Fruit fly (Drosophila melanogaster) whole organism, adult: ENCODE results near the gene CG32544.

Experiments used
- CG11617 ChIP-seq: fragments of 200-800 bp; sonication (Bioruptor generic); optimal IDR thresholded peaks from 2 replicates; lab custom pipeline; 2017; ENCODE audit warnings: mild to moderate bottlenecking, missing biosample characterization, missing genetic modification reagents, missing genetic modification characterization
- CG12768 ChIP-seq: fragments of 200-800 bp; sonication (Bioruptor generic); optimal IDR thresholded peaks from 2 replicates; lab custom pipeline; 2017; ENCODE audit warnings: missing biosample characterization, missing genetic modification characterization, mild to moderate bottlenecking, moderate library complexity, missing genetic modification reagents
- CG14711 ChIP-seq: fragments of 200-800 bp; sonication (Bioruptor generic); optimal IDR thresholded peaks from 2 replicates; lab custom pipeline; 2018; ENCODE audit warnings: missing biosample characterization, mild to moderate bottlenecking, missing genetic modification characterization, moderate library complexity
- CG1620 ChIP-seq: fragments of 200-800 bp; sonication (Bioruptor generic); optimal IDR thresholded peaks from 2 replicates; lab custom pipeline; 2016; ENCODE audit warnings: missing biosample characterization, missing genetic modification characterization
- CG33017 ChIP-seq: fragments of 200-800 bp; sonication (Bioruptor generic); optimal IDR thresholded peaks from 2 replicates; lab custom pipeline; 2018; ENCODE audit warnings: missing biosample characterization, mild to moderate bottlenecking, missing genetic modification characterization, moderate library complexity
- CG5204 ChIP-seq: fragments of 200-800 bp; sonication (Bioruptor generic); optimal IDR thresholded peaks from 2 replicates; lab custom pipeline; 2016; ENCODE audit warnings: missing biosample characterization, missing genetic modification characterization
- CG7045 ChIP-seq: fragments of 200-800 bp; sonication (Bioruptor generic); optimal IDR thresholded peaks from 2 replicates; lab custom pipeline; 2017; ENCODE audit warnings: missing biosample characterization, mild to moderate bottlenecking, missing genetic modification characterization
- CG7101 ChIP-seq: fragments of 200-800 bp; sonication (Bioruptor generic); optimal IDR thresholded peaks from 2 replicates; lab custom pipeline; 2018; ENCODE audit warnings: missing biosample characterization, mild to moderate bottlenecking, missing genetic modification characterization, moderate library complexity
- Clk ChIP-seq: fragments of 200-800 bp; sonication (Bioruptor generic); optimal IDR thresholded peaks from 2 replicates; lab custom pipeline; 2017; ENCODE audit warnings: missing biosample characterization, missing genetic modification characterization
- Crg-1 ChIP-seq: fragments of 200-800 bp; sonication (Bioruptor generic); optimal IDR thresholded peaks from 2 replicates; lab custom pipeline; 2016; ENCODE audit warnings: missing biosample characterization, missing genetic modification characterization
- Hr96 ChIP-seq: fragments of 200-800 bp; sonication (Bioruptor generic); optimal IDR thresholded peaks from 2 replicates; lab custom pipeline; 2016; ENCODE audit warnings: missing biosample characterization, missing genetic modification characterization
- Mnt ChIP-seq: fragments of 200-800 bp; sonication (Bioruptor generic); optimal IDR thresholded peaks from 2 replicates; lab custom pipeline; 2016; ENCODE audit warnings: missing biosample characterization, mild to moderate bottlenecking, missing genetic modification characterization
- bab1 ChIP-seq: fragments of 200-800 bp; sonication (Bioruptor generic); optimal IDR thresholded peaks from 3 replicates; lab custom pipeline; 2019; ENCODE audit warnings: missing biosample characterization, mild to moderate bottlenecking, missing genetic modification characterization, moderate library complexity
- cic ChIP-seq: fragments of 200-800 bp; sonication (Bioruptor generic); optimal IDR thresholded peaks from 2 replicates; lab custom pipeline; 2017; ENCODE audit warnings: missing biosample characterization, mild to moderate bottlenecking, missing genetic modification characterization, moderate library complexity
- cnc ChIP-seq, 2 experiments: fragments of >200 bp; optimal IDR thresholded peaks; 2 replicates each; lab custom pipeline; 2017
- kay ChIP-seq: fragments of 200-800 bp; sonication (Bioruptor generic); peaks from one replicate; lab custom pipeline; 2016; ENCODE audit warnings: missing biosample characterization, missing genetic modification characterization, borderline replicate concordance
- ovo ChIP-seq: fragments of 200-800 bp; sonication (Bioruptor generic); optimal IDR thresholded peaks from 2 replicates; lab custom pipeline; 2016; ENCODE audit warnings: missing biosample characterization, missing genetic modification characterization
- pad ChIP-seq: fragments of 200-800 bp; sonication (Bioruptor generic); optimal IDR thresholded peaks from 3 replicates; lab custom pipeline; 2017; ENCODE audit warnings: missing biosample characterization, missing genetic modification characterization, mild to moderate bottlenecking, moderate library complexity, missing genetic modification reagents
- tj ChIP-seq: fragments of 200-800 bp; sonication (Bioruptor generic); optimal IDR thresholded peaks from 3 replicates; lab custom pipeline; 2017; ENCODE audit warnings: missing biosample characterization, mild to moderate bottlenecking, missing genetic modification characterization, moderate library complexity
- toe ChIP-seq: fragments of 200-800 bp; sonication (Bioruptor generic); optimal IDR thresholded peaks from 2 replicates; lab custom pipeline; 2016; ENCODE audit warnings: missing biosample characterization, missing genetic modification characterization

Gene CG32544

DNA sequence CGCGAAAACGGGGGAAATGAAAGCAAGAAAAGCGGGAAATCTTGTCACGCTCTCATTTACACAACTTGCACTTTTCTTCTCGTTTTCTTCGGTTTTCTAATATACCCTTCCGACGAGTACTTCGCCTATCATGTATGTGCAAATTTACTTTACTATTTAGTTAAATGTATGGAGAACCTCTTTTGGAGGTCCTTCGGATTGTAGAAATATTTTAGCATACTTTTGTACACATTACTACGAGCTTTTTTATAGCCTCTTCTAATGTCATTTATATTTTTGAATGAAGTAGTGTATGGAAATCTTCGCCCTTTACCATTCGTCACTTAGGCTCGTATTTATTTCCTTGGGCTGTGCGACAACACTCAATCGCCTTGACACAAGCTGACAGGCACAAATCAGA lies 37.2 kb downstream of the CG32544 start:
- TF ChIP-seq cic: no peak
- no peak for TF ChIP-seq CG5204
- no peak for TF ChIP-seq toe (GFP tag; lab: Kevin White, UChicago)
- no peak for TF ChIP-seq Hr96 (GFP tag; lab: Kevin White, UChicago)
- no peak for TF ChIP-seq CG7101
- no peak for TF ChIP-seq pad (GFP tag; lab: Kevin White, UChicago)
- TF ChIP-seq tj (GFP tag; lab: Kevin White, UChicago): no peak
- TF ChIP-seq CG14711 (tag; lab: Kevin White, UChicago): no peak
- TF ChIP-seq cnc (optimal IDR thresholded peaks at IDR 0.05; lab: Kevin White, UChicago): no peak
- TF ChIP-seq kay (GFP tag; lab: Kevin White, UChicago): no peak
- TF ChIP-seq Mnt (GFP tag; lab: Kevin White, UChicago): no peak
- TF ChIP-seq CG11617 (GFP tag; lab: Kevin White, UChicago): no peak
- TF ChIP-seq CG1620 (GFP tag; lab: Kevin White, UChicago): no peak
- TF ChIP-seq CG7045 (GFP tag; lab: Kevin White, UChicago): no peak
- TF ChIP-seq bab1 (GFP tag; lab: Kevin White, UChicago): no peak
- no peak for TF ChIP-seq CG33017 (tag; lab: Kevin White, UChicago)
- no peak for TF ChIP-seq Crg-1 (GFP tag; lab: Kevin White, UChicago)
- no peak for TF ChIP-seq Clk (GFP tag; lab: Kevin White, UChicago)

dm6 chrX:18897906-18898305 lies 37.8 kb downstream of the CG32544 start:
- TF ChIP-seq CG33017 (tag; lab: Kevin White, UChicago): no peak
- no peak for TF ChIP-seq CG12768 (GFP tag; lab: Kevin White, UChicago)

dm6 chrX:18899835-18900460 lies 39.9 kb downstream of the CG32544 start, which contains the start of gene CG7378:
CG7378 (plus strand) TSS chrX:18900410.
- no peak for TF ChIP-seq kay (GFP tag; lab: Kevin White, UChicago)
- TF ChIP-seq CG12768 (GFP tag; lab: Kevin White, UChicago): peak; percentile 39
- no peak for TF ChIP-seq CG33017 (tag; lab: Kevin White, UChicago)
- peak; percentile 10 for TF ChIP-seq cic
- TF ChIP-seq pad (GFP tag; lab: Kevin White, UChicago): peak; percentile 32
- no peak for TF ChIP-seq CG14711 (tag; lab: Kevin White, UChicago)
- TF ChIP-seq bab1 (GFP tag; lab: Kevin White, UChicago): no peak
- no peak for TF ChIP-seq CG1620 (GFP tag; lab: Kevin White, UChicago)
- TF ChIP-seq Mnt (GFP tag; lab: Kevin White, UChicago): peak; percentile 76
- TF ChIP-seq tj (GFP tag; lab: Kevin White, UChicago): peak; percentile 34
- TF ChIP-seq toe (GFP tag; lab: Kevin White, UChicago): peak; percentile 65
- peak; percentile 71 for TF ChIP-seq CG11617 (GFP tag; lab: Kevin White, UChicago)
- no peak for TF ChIP-seq Clk (GFP tag; lab: Kevin White, UChicago)
- peak; percentile 4 for TF ChIP-seq Crg-1 (GFP tag; lab: Kevin White, UChicago)
- TF ChIP-seq ovo (GFP tag; lab: Kevin White, UChicago): no peak
- TF ChIP-seq Hr96 (GFP tag; lab: Kevin White, UChicago): peak; percentile 32
- peak; percentile 45 for TF ChIP-seq CG7101
- peak; percentile 34 for TF ChIP-seq CG7045 (GFP tag; lab: Kevin White, UChicago)
- no peak for TF ChIP-seq cnc (optimal IDR thresholded peaks at IDR 0.05; lab: Kevin White, UChicago)
- TF ChIP-seq CG5204: peak; percentile 55

DNA sequence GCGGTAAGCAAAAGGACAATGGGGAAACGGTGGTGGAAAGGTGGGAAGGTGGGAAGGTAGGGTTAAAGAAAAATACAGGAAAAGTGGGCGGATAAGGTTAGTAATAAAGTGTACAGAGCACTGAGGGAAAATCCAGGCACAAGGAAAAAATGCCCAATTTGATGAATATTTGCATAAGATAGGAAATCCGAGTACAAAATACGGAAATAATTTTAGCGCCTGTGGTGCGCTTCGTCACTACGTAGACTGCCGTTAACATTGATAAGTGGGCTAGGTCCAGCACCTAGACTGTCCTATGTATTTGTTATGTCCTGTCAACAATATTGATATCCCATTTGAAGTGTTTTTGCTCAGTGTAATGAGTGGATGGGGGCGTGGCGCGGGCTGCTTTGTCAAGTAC lies 40.9 kb downstream of the CG32544 start:
- TF ChIP-seq ovo (GFP tag; lab: Kevin White, UChicago): no peak
- TF ChIP-seq CG5204: no peak
- no peak for TF ChIP-seq kay (GFP tag; lab: Kevin White, UChicago)
- no peak for TF ChIP-seq CG7045 (GFP tag; lab: Kevin White, UChicago)
- no peak for TF ChIP-seq Hr96 (GFP tag; lab: Kevin White, UChicago)
- no peak for TF ChIP-seq Clk (GFP tag; lab: Kevin White, UChicago)
- TF ChIP-seq CG12768 (GFP tag; lab: Kevin White, UChicago): no peak

- TF ChIP-seq CG1620 (GFP tag; lab: Kevin White, UChicago): no peak
- TF ChIP-seq ovo (GFP tag; lab: Kevin White, UChicago): no peak
- TF ChIP-seq Hr96 (GFP tag; lab: Kevin White, UChicago): no peak
- TF ChIP-seq CG11617 (GFP tag; lab: Kevin White, UChicago): no peak
- no peak for TF ChIP-seq Crg-1 (GFP tag; lab: Kevin White, UChicago)
- TF ChIP-seq toe (GFP tag; lab: Kevin White, UChicago): no peak
- TF ChIP-seq CG33017 (tag; lab: Kevin White, UChicago): no peak
- TF ChIP-seq CG7045 (GFP tag; lab: Kevin White, UChicago): no peak
- no peak for TF ChIP-seq kay (GFP tag; lab: Kevin White, UChicago)
- TF ChIP-seq Clk (GFP tag; lab: Kevin White, UChicago): no peak
- no peak for TF ChIP-seq cnc (optimal IDR thresholded peaks at IDR 0.05; lab: Kevin White, UChicago)
- TF ChIP-seq Mnt (GFP tag; lab: Kevin White, UChicago): no peak
- no peak for TF ChIP-seq tj (GFP tag; lab: Kevin White, UChicago)
These were observed 42.7 kb downstream of the CG32544 start for dm6 chrX:18902800-18903199.

dm6 chrX:18905152-18905551 lies 45.1 kb downstream of the CG32544 start:
- TF ChIP-seq CG14711 (tag; lab: Kevin White, UChicago) (no peak), ovo (GFP tag; lab: Kevin White, UChicago) (no peak), cnc (optimal IDR thresholded peaks at IDR 0.05; lab: Kevin White, UChicago) (no peak), kay (GFP tag; lab: Kevin White, UChicago) (no peak), bab1 (GFP tag; lab: Kevin White, UChicago) (no peak), Crg-1 (GFP tag; lab: Kevin White, UChicago) (no peak), pad (GFP tag; lab: Kevin White, UChicago) (no peak), CG33017 (tag; lab: Kevin White, UChicago) (no peak), Hr96 (GFP tag; lab: Kevin White, UChicago) (no peak), Clk (GFP tag; lab: Kevin White, UChicago) (no peak), toe (GFP tag; lab: Kevin White, UChicago) (no peak), Mnt (GFP tag; lab: Kevin White, UChicago) (no peak)
